Worm (Caenorhabditis elegans): Measurements from ENCODE around the gene rpl-7A.
A peak's percentile ranks its signal among the peaks of the same experiment; 100 is the strongest.

rpl-7A gene

DNA sequence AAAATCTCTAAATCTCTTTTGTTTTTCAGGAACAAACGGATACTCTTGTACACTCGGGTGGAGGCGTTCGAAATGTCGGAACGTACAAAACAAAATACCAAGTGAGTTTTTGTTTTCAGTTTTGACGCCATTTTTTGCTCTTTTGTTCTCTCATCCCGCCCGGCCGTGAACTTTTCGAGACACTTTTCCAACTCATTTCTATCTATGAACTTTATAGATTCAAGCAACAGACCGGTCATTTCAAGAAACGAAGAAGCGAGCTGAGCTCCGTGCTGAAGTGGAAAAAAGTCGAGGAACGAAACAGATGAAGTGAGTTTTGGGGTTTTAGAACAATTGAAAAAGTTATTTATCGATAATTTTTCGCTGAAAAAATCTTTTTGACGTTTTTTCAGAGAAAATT is 20.1 kb upstream of the rpl-7A start:
- TF ChIP-seq fos-1 (tag; optimal IDR thresholded peaks at IDR 0.05) = no peak
- no peak for TF ChIP-seq pag-3 (tag; optimal IDR thresholded peaks at IDR 0.05; ENCODE audit: borderline replicate concordance, insufficient read depth)
- no peak for TF ChIP-seq skn-1 (tag; optimal IDR thresholded peaks at IDR 0.05)
- no peak for TF ChIP-seq C16A3.4 (tag; optimal IDR thresholded peaks at IDR 0.05)
- no peak for TF ChIP-seq ceh-88 (GFP tag; IDR thresholded peaks at IDR 0.05)
- TF ChIP-seq unc-62 (GFP tag; optimal IDR thresholded peaks at IDR 0.05) = no peak
- no peak for TF ChIP-seq nhr-11 (tag; optimal IDR thresholded peaks at IDR 0.05)
- TF ChIP-seq ceh-8 (GFP tag; optimal IDR thresholded peaks at IDR 0.05) = no peak
- peak; percentile 18 for TF ChIP-seq nhr-85 (tag)
- TF ChIP-seq dpl-1 (GFP tag; optimal IDR thresholded peaks at IDR 0.05) = no peak
- no peak for TF ChIP-seq efl-1 (optimal IDR thresholded peaks at IDR 0.05)
- peak in 1 of 2 experiments; percentile 70 for TF ChIP-seq efl-1 (GFP tag; optimal IDR thresholded peaks at IDR 0.05 in 1 of 2)

DNA sequence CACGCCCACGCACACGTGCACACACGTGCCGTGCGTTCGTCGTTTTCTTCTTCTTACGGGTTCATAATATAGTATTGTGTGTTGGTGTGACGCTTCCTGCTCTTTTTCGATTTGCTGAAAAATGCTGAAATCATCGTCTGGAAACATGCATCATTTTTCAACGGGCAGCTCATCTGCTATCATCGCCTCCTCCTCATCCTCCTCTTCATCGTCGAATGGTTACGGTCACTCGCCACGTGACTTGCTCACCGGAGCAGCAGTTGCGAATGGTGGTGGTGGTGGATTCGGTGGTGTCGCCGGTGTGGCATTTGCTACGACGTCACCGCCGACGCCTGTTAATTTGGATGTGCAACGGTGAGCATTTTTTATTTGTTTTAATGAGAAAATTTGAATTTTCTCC is 18.3 kb upstream of the rpl-7A start:
- no peak for TF ChIP-seq efl-1 (optimal IDR thresholded peaks at IDR 0.05)
- peak in 1 of 2 experiments; percentile 81 for TF ChIP-seq efl-1 (GFP tag; optimal IDR thresholded peaks at IDR 0.05 in 1 of 2)
- TF ChIP-seq lin-35 (GFP tag; optimal IDR thresholded peaks at IDR 0.05) = no peak

DNA sequence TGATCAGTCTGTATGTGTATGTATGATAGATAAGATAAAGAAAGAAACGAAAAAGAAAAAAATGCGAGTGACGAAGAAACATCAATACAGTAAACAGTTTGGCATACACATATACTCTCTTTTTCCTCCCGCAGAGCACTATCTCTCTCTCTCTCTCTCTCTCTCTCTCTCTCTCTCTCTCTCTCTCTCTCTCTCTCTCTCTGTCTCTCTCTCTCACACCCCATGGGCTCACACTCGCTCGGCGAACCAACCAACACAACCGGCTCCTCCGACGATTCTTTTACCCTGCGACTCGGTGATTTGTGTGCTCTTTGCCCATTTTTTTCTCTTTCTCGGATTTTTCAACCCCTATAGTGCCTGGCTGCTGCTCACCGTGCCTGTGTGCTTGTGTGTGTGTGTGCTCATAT is 16.7 kb upstream of the rpl-7A start:
- no peak for TF ChIP-seq nhr-237 (tag; optimal IDR thresholded peaks at IDR 0.05)
- TF ChIP-seq nhr-85 (tag) = peak; percentile 54
- peak; percentile 43 for TF ChIP-seq swsn-7 (tag; optimal IDR thresholded peaks at IDR 0.05)
- peak; percentile 20 for TF ChIP-seq skn-1 (tag; optimal IDR thresholded peaks at IDR 0.05)
- TF ChIP-seq lsy-2 (tag; optimal IDR thresholded peaks at IDR 0.05) = peak; percentile 43 to 44
- peak; percentile 64 for TF ChIP-seq nhr-19 (GFP tag; conservative IDR thresholded peaks at IDR 0.05)
- no peak for TF ChIP-seq lin-13 (GFP tag; optimal IDR thresholded peaks at IDR 0.05)
- no peak for TF ChIP-seq fkh-4 (tag; optimal IDR thresholded peaks at IDR 0.05; ENCODE audit: borderline replicate concordance)
- TF ChIP-seq lin-35 (GFP tag; optimal IDR thresholded peaks at IDR 0.05) = peak in 1 of 2 experiments; percentile 24
- TF ChIP-seq dpl-1 (GFP tag; optimal IDR thresholded peaks at IDR 0.05) = peak in 1 of 3 experiments; percentile 3
- TF ChIP-seq nhr-77 (tag; optimal IDR thresholded peaks at IDR 0.05) = peak; percentile 73
- peak; percentile 52 to 54 for TF ChIP-seq efl-1 (optimal IDR thresholded peaks at IDR 0.05)
- peak; percentile 12 to 93 for TF ChIP-seq efl-1 (GFP tag; optimal IDR thresholded peaks at IDR 0.05 in 1 of 2)
- TF ChIP-seq lin-14 (GFP tag; optimal IDR thresholded peaks at IDR 0.05) = peak; percentile 67
- no peak for TF ChIP-seq nhr-11 (tag; optimal IDR thresholded peaks at IDR 0.05)
- TF ChIP-seq nhr-90 (tag; optimal IDR thresholded peaks at IDR 0.05; ENCODE audit: poor library complexity) = peak; percentile 60
- TF ChIP-seq nhr-47 (tag; optimal IDR thresholded peaks at IDR 0.05) = peak; percentile 32
- TF ChIP-seq nhr-84 (tag; optimal IDR thresholded peaks at IDR 0.05) = no peak
- TF ChIP-seq sup-37 (GFP tag; optimal IDR thresholded peaks at IDR 0.05) = peak; percentile 68
- TF ChIP-seq jun-1 (tag; optimal IDR thresholded peaks at IDR 0.05) = peak; percentile 62
- no peak for TF ChIP-seq nhr-12 (tag; optimal IDR thresholded peaks at IDR 0.05)
- TF ChIP-seq tbx-2 (tag; optimal IDR thresholded peaks at IDR 0.05) = peak; percentile 40
- TF ChIP-seq nhr-71 (tag; optimal IDR thresholded peaks at IDR 0.05) = peak; percentile 68
- peak; percentile 5 for TF ChIP-seq irx-1 (tag; optimal IDR thresholded peaks at IDR 0.05)
- peak; percentile 48 for TF ChIP-seq C34B4.2 (tag; optimal IDR thresholded peaks at IDR 0.05)
- peak; percentile 3 for TF ChIP-seq C16A3.4 (tag; optimal IDR thresholded peaks at IDR 0.05)
- TF ChIP-seq rnt-1 (tag; optimal IDR thresholded peaks at IDR 0.05) = peak; percentile 62
- TF ChIP-seq elt-2 (tag; optimal IDR thresholded peaks at IDR 0.05) = peak; percentile 77
- TF ChIP-seq unc-30 (tag; optimal IDR thresholded peaks at IDR 0.05) = no peak
- TF ChIP-seq snu-23 (GFP tag; optimal IDR thresholded peaks at IDR 0.05) = peak; percentile 5
- peak; percentile 12 for TF ChIP-seq zip-4 (GFP tag; optimal IDR thresholded peaks at IDR 0.05)
- TF ChIP-seq nhr-20 (tag; optimal IDR thresholded peaks at IDR 0.05) = peak; percentile 53
- TF ChIP-seq ceh-88 (GFP tag; IDR thresholded peaks at IDR 0.05) = no peak
- no peak for TF ChIP-seq aly-2 (tag; optimal IDR thresholded peaks at IDR 0.05)

Data from whole organism, L1 larva.